Fruit fly (Drosophila melanogaster): ENCODE data around the gene CG10681.

The CG10681 gene

dm6 chr3L:12482917-12483316, 18.4 kb upstream of the CG10681 start (continued):
- TF ChIP-seq CG18599 (GFP tag; optimal IDR thresholded peaks at IDR 0.05) (peak; percentile 39), CG6683 (GFP tag; optimal IDR thresholded peaks at IDR 0.05) (peak; percentile 19), odd (GFP tag; optimal IDR thresholded peaks at IDR 0.05) (peak; percentile 76), insv (GFP tag; optimal IDR thresholded peaks at IDR 0.05) (no peak), CG8478 (optimal IDR thresholded peaks at IDR 0.05) (no peak), CG18262 (tag; optimal IDR thresholded peaks at IDR 0.05) (peak; percentile 88), vfl (GFP tag; optimal IDR thresholded peaks at IDR 0.05) (no peak), CG3407 (GFP tag; optimal IDR thresholded peaks at IDR 0.05) (peak; percentile 54), MTF-1 (GFP tag; optimal IDR thresholded peaks at IDR 0.05; ENCODE audit: borderline replicate concordance) (no peak), ken (GFP tag; IDR thresholded peaks at IDR 0.05) (peak; percentile 27; the same call in 1 of the 3 replicates), maf-S (GFP tag; optimal IDR thresholded peaks at IDR 0.05) (peak; percentile 20), CG10321 (GFP tag; IDR thresholded peaks at IDR 0.05) (no peak), CG15479 (GFP tag; optimal IDR thresholded peaks at IDR 0.05) (no peak), Fer1 (GFP tag; optimal IDR thresholded peaks at IDR 0.05) (peak; percentile 72), MBD-R2 (GFP tag; IDR thresholded peaks at IDR 0.05) (no peak), unc-4 (GFP tag; IDR thresholded peaks at IDR 0.05; ENCODE audit: partially characterized antibody) (no peak), al (GFP tag; IDR thresholded peaks at IDR 0.05) (peak; percentile 59), CG4854 (GFP tag; optimal IDR thresholded peaks at IDR 0.05) (peak; percentile 56), dysf (GFP tag; IDR thresholded peaks at IDR 0.05) (peak; percentile 78), run (tag; optimal IDR thresholded peaks at IDR 0.05) (peak; percentile 54), CG4328 (GFP tag; optimal IDR thresholded peaks at IDR 0.05) (no peak), dimm (GFP tag; IDR thresholded peaks at IDR 0.05) (peak; percentile 43; the same call in 1 of the 2 replicates), Atf3 (GFP tag; optimal IDR thresholded peaks at IDR 0.05) (peak; percentile 27), ase (GFP tag; IDR thresholded peaks at IDR 0.05) (peak; percentile 72; the same call in 2 of the 3 replicates), repo (GFP tag; optimal IDR thresholded peaks at IDR 0.05) (peak; percentile 17), NC2β (GFP tag; optimal IDR thresholded peaks at IDR 0.05) (peak; percentile 55), onecut (GFP tag; IDR thresholded peaks at IDR 0.05) (peak; percentile 50), wor (GFP tag; IDR thresholded peaks at IDR 0.05) (peak; percentile 25; the same call in 1 of the 2 replicates), CG7928 (GFP tag; optimal IDR thresholded peaks at IDR 0.05) (no peak), CG33213 (GFP tag; optimal IDR thresholded peaks at IDR 0.05) (peak; percentile 39), CG2199 (GFP tag; IDR thresholded peaks at IDR 0.05) (no peak), CG6654 (GFP tag; optimal IDR thresholded peaks at IDR 0.05) (peak; percentile 20), Doc2 (GFP tag; IDR thresholded peaks at IDR 0.05) (no peak), knrl (GFP tag; IDR thresholded peaks at IDR 0.05; ENCODE audit: partially characterized antibody) (no peak), Spps (tag; optimal IDR thresholded peaks at IDR 0.05) (no peak), CG3838 (GFP tag; optimal IDR thresholded peaks at IDR 0.05) (peak; percentile 27), HmgD (GFP tag; optimal IDR thresholded peaks at IDR 0.05) (no peak), Doc3 (GFP tag; IDR thresholded peaks at IDR 0.05; ENCODE audit: partially characterized antibody) (no peak), HLHmδ (GFP tag; optimal IDR thresholded peaks at IDR 0.05) (no peak), Hmx (GFP tag; optimal IDR thresholded peaks at IDR 0.05) (peak; percentile 41), Deaf1 (tag; optimal IDR thresholded peaks at IDR 0.05) (peak; percentile 39), NfI (GFP tag; optimal IDR thresholded peaks at IDR 0.05) (peak; percentile 63), CG10959 (GFP tag; IDR thresholded peaks at IDR 0.05) (no peak), corto (GFP tag; optimal IDR thresholded peaks at IDR 0.05) (no peak), mam (GFP tag; optimal IDR thresholded peaks at IDR 0.05) (peak; percentile 45), tin (GFP tag; optimal IDR thresholded peaks at IDR 0.05) (peak; percentile 51), CG31388 (GFP tag; optimal IDR thresholded peaks at IDR 0.05) (peak; percentile 27), Dll (GFP tag; IDR thresholded peaks at IDR 0.05; ENCODE audit: partially characterized antibody) (no peak), CG17802 (tag; optimal IDR thresholded peaks at IDR 0.05) (no peak), MESR4 (GFP tag; optimal IDR thresholded peaks at IDR 0.05) (no peak), CG3726 (GFP tag; IDR thresholded peaks at IDR 0.05) (no peak), Hsf (GFP tag; optimal IDR thresholded peaks at IDR 0.05) (peak; percentile 62)
